Worm (Caenorhabditis elegans): ENCODE data around the gene F41G3.19.

F41G3.19 gene

ce11 chrII:6782738-6783163, 30.8 kb upstream of the F41G3.19 start (continued):
- no peak for TF ChIP-seq B0261.1 (tag; optimal IDR thresholded peaks at IDR 0.05)
- TF ChIP-seq ama-1 (optimal IDR thresholded peaks at IDR 0.05), result no peak
- TF ChIP-seq ama-1 (GFP tag; optimal IDR thresholded peaks at IDR 0.05), result no peak
- peak; percentile 45 for TF ChIP-seq hmg-1.2 (GFP tag; IDR thresholded peaks at IDR 0.05)
- no peak for TF ChIP-seq dpff-1 (tag; optimal IDR thresholded peaks at IDR 0.05)
- no peak for TF ChIP-seq aptf-2 (GFP tag; conservative IDR thresholded peaks at IDR 0.05)
- peak; percentile 98 for TF ChIP-seq cebp-1 (GFP tag; IDR thresholded peaks at IDR 0.05)
- peak; percentile 99 for TF ChIP-seq cebp-1 (tag; optimal IDR thresholded peaks at IDR 0.05)
- no peak for TF ChIP-seq sea-2 (GFP tag; IDR thresholded peaks at IDR 0.05)
- TF ChIP-seq rpc-1 (optimal IDR thresholded peaks at IDR 0.05), result no peak
- no peak for TF ChIP-seq rpc-1 (tag; optimal IDR thresholded peaks at IDR 0.05)
- TF ChIP-seq efl-1 (GFP tag; optimal IDR thresholded peaks at IDR 0.05), result no peak
- TF ChIP-seq ceh-58 (GFP tag; IDR thresholded peaks at IDR 0.05), result no peak
- TF ChIP-seq ceh-40 (GFP tag; IDR thresholded peaks at IDR 0.05), result no peak
- no peak for TF ChIP-seq ztf-22 (GFP tag; optimal IDR thresholded peaks at IDR 0.05)
- no peak for TF ChIP-seq B0019.2 (GFP tag; conservative IDR thresholded peaks at IDR 0.05)
- TF ChIP-seq zim-3 (tag; optimal IDR thresholded peaks at IDR 0.05), result no peak
- no peak for TF ChIP-seq ceh-91 (GFP tag; IDR thresholded peaks at IDR 0.05)
- TF ChIP-seq nfya-2 (GFP tag; IDR thresholded peaks at IDR 0.05), result no peak
- peak; percentile 82 for TF ChIP-seq nfyb-1 (GFP tag; IDR thresholded peaks at IDR 0.05)
- TF ChIP-seq lag-1 (GFP tag; IDR thresholded peaks at IDR 0.05), result no peak
- TF ChIP-seq mes-4 (tag; optimal IDR thresholded peaks at IDR 0.05), result no peak
- no peak for TF ChIP-seq Y53F4B.3 (GFP tag; IDR thresholded peaks at IDR 0.05)
- no peak for TF ChIP-seq attf-6 (GFP tag; IDR thresholded peaks at IDR 0.05)
- no peak for TF ChIP-seq hmg-20 (GFP tag; IDR thresholded peaks at IDR 0.05)
- TF ChIP-seq snpc-4 (GFP tag; optimal IDR thresholded peaks at IDR 0.05), result no peak
- peak in 2 of 4 experiments; percentile 12 to 22 for TF ChIP-seq snpc-4 (tag; optimal IDR thresholded peaks at IDR 0.05)
- TF ChIP-seq ets-4 (GFP tag; optimal IDR thresholded peaks at IDR 0.05), result no peak
- TF ChIP-seq lin-35 (GFP tag; optimal IDR thresholded peaks at IDR 0.05), result peak in 1 of 3 experiments; percentile 41
- TF ChIP-seq lin-54 (GFP tag; optimal IDR thresholded peaks at IDR 0.05), result no peak
- 0 out of 2 replicates have a peak, but pooled peaks have one; percentile 58 for TF ChIP-seq Y67H2A.10 (GFP tag; conservative IDR thresholded peaks at IDR 0.05)
- no peak for TF ChIP-seq F22D6.2 (tag; optimal IDR thresholded peaks at IDR 0.05)
- TF ChIP-seq ztf-26 (tag; optimal IDR thresholded peaks at IDR 0.05), result no peak
- no peak for TF ChIP-seq ccch-3 (GFP tag; optimal IDR thresholded peaks at IDR 0.05)
- TF ChIP-seq Y79H2A.3 (GFP tag; conservative IDR thresholded peaks at IDR 0.05), result no peak
- peak; percentile 39 for TF ChIP-seq ztf-18 (tag; optimal IDR thresholded peaks at IDR 0.05)
- TF ChIP-seq Y56A3A.18 (GFP tag; IDR thresholded peaks at IDR 0.05), result no peak
- TF ChIP-seq Y95B8A.8 (GFP tag; IDR thresholded peaks at IDR 0.05), result no peak
- no peak for TF ChIP-seq F49E8.2 (tag; optimal IDR thresholded peaks at IDR 0.05; ENCODE audit: insufficient read depth)
- TF ChIP-seq K12H6.12 (tag; optimal IDR thresholded peaks at IDR 0.05), result peak; percentile 91
- no peak; the same call in 1 of the 2 replicates for TF ChIP-seq K11D2.4 (GFP tag; IDR thresholded peaks at IDR 0.05)
- no peak for TF ChIP-seq aptf-3 (GFP tag; IDR thresholded peaks at IDR 0.05)
- 0 out of 2 replicates have a peak, but pooled peaks have one; percentile 15 for TF ChIP-seq cebp-2 (GFP tag; IDR thresholded peaks at IDR 0.05)
- no peak for TF ChIP-seq Y53G8AR.9 (GFP tag; conservative IDR thresholded peaks at IDR 0.05)
- TF ChIP-seq F52B5.7 (tag; optimal IDR thresholded peaks at IDR 0.05), result no peak
- no peak for TF ChIP-seq hrde-1 (tag; optimal IDR thresholded peaks at IDR 0.05; ENCODE audit: borderline replicate concordance)
- no peak for TF ChIP-seq bed-1 (GFP tag; IDR thresholded peaks at IDR 0.05)
- 0 out of 2 replicates have a peak, but pooled peaks have one; percentile 33 for TF ChIP-seq pbrm-1 (GFP tag; IDR thresholded peaks at IDR 0.05)
- TF ChIP-seq tlf-1 (GFP tag; optimal IDR thresholded peaks at IDR 0.05), result peak; percentile 42
- no peak for TF ChIP-seq fkh-3 (tag; optimal IDR thresholded peaks at IDR 0.05)
- peak; percentile 34; the same call in 1 of the 2 replicates for TF ChIP-seq attf-3 (GFP tag; conservative IDR thresholded peaks at IDR 0.05)

All from whole organism, young adult.